Worm (Caenorhabditis elegans) whole organism, L2 larva: Measurements from ENCODE around the gene blos-1.

Experiments used
- lsy-2 ChIP-seq, 2 experiments: fragments of 150-350 bp in 1 of 2; sonication (generic microtip) in 1 of 2; optimal IDR thresholded peaks; 2 replicates each; lab custom pipeline; 2014 to 2017; ENCODE audit warnings: missing biosample characterization in 2 of 2, missing genetic modification characterization in 2 of 2
- mdl-1 ChIP-seq, 2 experiments: fragments of 150-350 bp in 1 of 2; sonication (generic microtip) in 1 of 2; optimal IDR thresholded peaks; 2 replicates each; lab custom pipeline; 2017; ENCODE audit warnings: missing biosample characterization in 2 of 2, missing genetic modification characterization in 2 of 2
- unc-62 ChIP-seq: fragments of 150-350 bp; optimal IDR thresholded peaks from 2 replicates; lab custom pipeline; 2014; ENCODE audit warnings: missing biosample characterization, missing genetic modification reagents, missing genetic modification characterization

ce11 chrIII:10201235-10201634, 10.5 kb downstream of the blos-1 start, which contains the start of the genes T20G5.13 and T20G5.12:
- no peak for TF ChIP-seq mdl-1 (tag; optimal IDR thresholded peaks at IDR 0.05; lab: Kevin White, UChicago)
- no peak for TF ChIP-seq unc-62 (GFP tag; lab: Kevin White, UChicago)
- no peak for TF ChIP-seq lsy-2 (tag; optimal IDR thresholded peaks at IDR 0.05; lab: Kevin White, UChicago)
